Worm (Caenorhabditis elegans) whole organism, midembryonic: Measurements from ENCODE around the gene W02D7.6.

Experiments
- T22C8.4 ChIP-seq: fragments of 200-800 bp; sonication (Bioruptor generic); IDR thresholded peaks from 2 replicates; pipeline ENCODE4 v1.3.6; 2022; ENCODE audit warnings: missing genetic modification characterization, missing compliant biosample characterization
- cog-1 ChIP-seq: sonication (generic microtip); optimal IDR thresholded peaks from 2 replicates; lab custom pipeline; 2016; ENCODE audit warnings: missing genetic modification characterization, missing compliant biosample characterization
- flt-1 ChIP-seq: fragments of 200-800 bp; sonication (Bioruptor generic); IDR thresholded peaks from 2 replicates; pipeline ENCODE4 v1.3.6; 2022; ENCODE audit warnings: missing genetic modification characterization, missing compliant biosample characterization
- klf-2 ChIP-seq: fragments of 200-800 bp; sonication (Bioruptor generic); conservative IDR thresholded peaks from 2 replicates; pipeline ENCODE4 v1.3.6; 2022; ENCODE audit warnings: missing genetic modification reagents, missing genetic modification characterization, missing compliant biosample characterization
- med-1 ChIP-seq: sonication (generic microtip); optimal IDR thresholded peaks from 2 replicates; lab custom pipeline; 2017; ENCODE audit warnings: missing genetic modification characterization, mild to moderate bottlenecking, missing compliant biosample characterization, antibody characterized with exemption, missing genetic modification reagents; ENCODE audit not compliant: insufficient read depth
- ref-1 ChIP-seq: fragments of 200-800 bp; sonication (Bioruptor generic); conservative IDR thresholded peaks from 2 replicates; pipeline ENCODE4 v1.3.6; 2022; ENCODE audit warnings: missing genetic modification reagents, missing genetic modification characterization, missing compliant biosample characterization
- tab-1 ChIP-seq: fragments of 200-800 bp; sonication (Bioruptor generic); IDR thresholded peaks from 2 replicates; pipeline ENCODE4 v1.3.6; 2022; ENCODE audit warnings: missing genetic modification characterization, missing compliant biosample characterization
- ztf-23 ChIP-seq: fragments of 200-800 bp; sonication (Bioruptor generic); IDR thresholded peaks from 2 replicates; pipeline ENCODE4 v1.3.6; 2022; ENCODE audit warnings: missing genetic modification reagents, missing genetic modification characterization, missing compliant biosample characterization
- ztf-29 ChIP-seq: fragments of 200-800 bp; sonication (Bioruptor generic); IDR thresholded peaks from 2 replicates; pipeline ENCODE4 v1.3.6; 2022; ENCODE audit warnings: missing genetic modification reagents, missing genetic modification characterization, missing compliant biosample characterization

DNA sequence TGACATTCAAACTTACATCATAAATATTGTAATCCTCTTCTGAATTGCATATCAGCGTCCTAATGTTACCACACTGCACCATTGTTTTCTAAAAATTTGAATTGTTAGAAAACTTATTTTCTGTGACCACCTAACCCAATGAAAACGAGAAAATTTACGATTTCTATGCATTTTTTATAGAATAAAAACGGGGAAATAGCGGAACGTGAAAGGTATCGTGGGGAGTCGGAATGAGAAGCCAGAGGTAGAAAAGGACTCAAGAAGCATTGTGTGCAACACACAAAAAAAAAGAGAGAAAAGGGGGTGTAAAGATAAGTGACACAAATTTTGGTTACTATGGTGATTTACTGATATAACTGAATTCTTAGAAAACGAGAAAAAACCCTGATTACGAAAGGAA lies 51.1 kb downstream of the W02D7.6 start, which contains the start of gene C16D9.6:
- TF ChIP-seq klf-2 (GFP tag; lab: Robert Waterston, UW): no peak
- TF ChIP-seq flt-1 (GFP tag; lab: Robert Waterston, UW): no peak
- no peak for TF ChIP-seq T22C8.4
- no peak for TF ChIP-seq med-1 (GFP tag; lab: Kevin White, UChicago)
- no peak for TF ChIP-seq tab-1
- TF ChIP-seq ref-1 (GFP tag; lab: Robert Waterston, UW): no peak
- no peak for TF ChIP-seq cog-1
- no peak for TF ChIP-seq ztf-23
- no peak for TF ChIP-seq ztf-29 (GFP tag; lab: Robert Waterston, UW)
